Fruit fly (Drosophila melanogaster) whole organism, embryonic: ENCODE data around the gene Z600.
A peak's percentile ranks its signal among the peaks of the same experiment; 100 is the strongest.

ENCODE experiments used
- Adf1 ChIP-seq: fragments of 200-800 bp; sonication (Bioruptor generic); IDR thresholded peaks from 2 replicates; pipeline ENCODE4 v1.3.6; 2022; ENCODE audit warnings: missing biosample characterization, missing genetic modification characterization
- Atf3 ChIP-seq: fragments of 200-800 bp; sonication (Bioruptor generic); optimal IDR thresholded peaks from 3 replicates; lab custom pipeline; 2016; ENCODE audit warnings: missing biosample characterization, missing genetic modification characterization
- BEAF-32 ChIP-seq: fragments of 200-800 bp; sonication (Bioruptor generic); optimal IDR thresholded peaks from 3 replicates; lab custom pipeline; 2017; ENCODE audit warnings: missing biosample characterization, missing genetic modification characterization, mild to moderate bottlenecking, moderate library complexity, missing genetic modification reagents
- CG10274 ChIP-seq: fragments of 200-800 bp; sonication (Bioruptor generic); optimal IDR thresholded peaks from 3 replicates; lab custom pipeline; 2017; ENCODE audit warnings: missing biosample characterization, mild to moderate bottlenecking, missing genetic modification characterization
- CG10654 ChIP-seq: fragments of 200-800 bp; sonication (Bioruptor generic); optimal IDR thresholded peaks from 2 replicates; lab custom pipeline; 2016; ENCODE audit warnings: missing biosample characterization, missing genetic modification characterization
- CG12659 ChIP-seq: fragments of 200-800 bp; sonication (Bioruptor generic); optimal IDR thresholded peaks from 3 replicates; lab custom pipeline; 2017; ENCODE audit warnings: mild to moderate bottlenecking, missing biosample characterization, missing genetic modification reagents, missing genetic modification characterization
- CG14014 ChIP-seq: fragments of 200-800 bp; sonication (Bioruptor generic); IDR thresholded peaks from 2 replicates; pipeline ENCODE4 v1.3.6; 2022; ENCODE audit warnings: missing biosample characterization, missing genetic modification characterization
- CG15479 ChIP-seq: fragments of 200-800 bp; sonication (Bioruptor generic); optimal IDR thresholded peaks from 3 replicates; lab custom pipeline; 2019; ENCODE audit warnings: missing biosample characterization, mild to moderate bottlenecking, missing genetic modification characterization, moderate library complexity
- CG17359 ChIP-seq: fragments of 200-800 bp; sonication (Bioruptor generic); optimal IDR thresholded peaks from 3 replicates; lab custom pipeline; 2018; ENCODE audit warnings: missing biosample characterization, mild to moderate bottlenecking, missing genetic modification characterization, moderate library complexity
- CG17361 ChIP-seq: fragments of 200-800 bp; sonication (Bioruptor generic); IDR thresholded peaks from 3 replicates; pipeline ENCODE4 v1.3.6; 2022; ENCODE audit warnings: missing biosample characterization, missing genetic modification characterization
- CG32532 ChIP-seq: fragments of 200-800 bp; sonication (Bioruptor generic); IDR thresholded peaks from 2 replicates; pipeline ENCODE4 v1.3.6; 2022; ENCODE audit warnings: missing biosample characterization, missing genetic modification characterization
- CG3726 ChIP-seq: fragments of 200-800 bp; sonication (Bioruptor generic); IDR thresholded peaks from 3 replicates; pipeline ENCODE4, ENCODE4 v1.3.6; 2022; ENCODE audit warnings: missing biosample characterization, missing genetic modification characterization
- CG3995 ChIP-seq: fragments of 200-800 bp; sonication (Bioruptor generic); optimal IDR thresholded peaks from 3 replicates; lab custom pipeline; 2016; ENCODE audit warnings: missing biosample characterization, missing genetic modification characterization
- CG42726 ChIP-seq: fragments of 200-800 bp; sonication (Bioruptor generic); IDR thresholded peaks from 2 replicates; pipeline ENCODE4 v1.3.6; 2022; ENCODE audit warnings: missing biosample characterization, missing genetic modification characterization; ENCODE audit not compliant: partially characterized antibody
- CG5953 ChIP-seq: fragments of 200-800 bp; sonication (Bioruptor generic); IDR thresholded peaks from 2 replicates; pipeline ENCODE4 v1.3.6; 2022; ENCODE audit warnings: missing biosample characterization, missing genetic modification characterization
- CG6813 ChIP-seq: fragments of 200-800 bp; sonication (Bioruptor generic); optimal IDR thresholded peaks from 2 replicates; lab custom pipeline; 2017; ENCODE audit warnings: missing biosample characterization, missing genetic modification characterization, mild to moderate bottlenecking, moderate library complexity, missing genetic modification reagents
- CG7745 ChIP-seq: fragments of 200-800 bp; sonication (Bioruptor generic); optimal IDR thresholded peaks from 2 replicates; lab custom pipeline; 2018; ENCODE audit warnings: missing biosample characterization, mild to moderate bottlenecking, missing genetic modification characterization, moderate library complexity
- CG8281 ChIP-seq: fragments of 200-800 bp; sonication (Bioruptor generic); optimal IDR thresholded peaks from 2 replicates; lab custom pipeline; 2018; ENCODE audit warnings: missing biosample characterization, mild to moderate bottlenecking, missing genetic modification characterization, moderate library complexity
- CG8359 ChIP-seq: fragments of 200-800 bp; sonication (Bioruptor generic); optimal IDR thresholded peaks from 2 replicates; lab custom pipeline; 2017; ENCODE audit warnings: missing biosample characterization, mild to moderate bottlenecking, missing genetic modification characterization, borderline replicate concordance
- CG8478 ChIP-seq: fragments of >200 bp; optimal IDR thresholded peaks from 2 replicates; lab custom pipeline; 2018
- CG8765 ChIP-seq: fragments of 200-800 bp; sonication (Bioruptor generic); IDR thresholded peaks from 2 replicates; pipeline ENCODE4 v1.3.6; 2022; ENCODE audit warnings: missing biosample characterization, missing genetic modification characterization
- CG9215 ChIP-seq: fragments of 200-800 bp; sonication (Bioruptor generic); IDR thresholded peaks from 2 replicates; pipeline ENCODE4 v1.3.6; 2022; ENCODE audit warnings: missing biosample characterization, missing genetic modification characterization
- Dad ChIP-seq: fragments of 200-800 bp; sonication (Bioruptor generic); optimal IDR thresholded peaks from 3 replicates; lab custom pipeline; 2016; ENCODE audit warnings: missing biosample characterization, missing genetic modification characterization
- Dek ChIP-seq: fragments of 200-800 bp; sonication (Bioruptor generic); optimal IDR thresholded peaks from 3 replicates; lab custom pipeline; 2019; ENCODE audit warnings: missing biosample characterization, mild to moderate bottlenecking, missing genetic modification characterization, moderate library complexity
- HmgD ChIP-seq: fragments of 200-800 bp; sonication (Bioruptor generic); optimal IDR thresholded peaks from 3 replicates; lab custom pipeline; 2016; ENCODE audit warnings: missing biosample characterization, missing genetic modification characterization
- Jarid2 ChIP-seq: fragments of 200-800 bp; sonication (Bioruptor generic); optimal IDR thresholded peaks from 3 replicates; lab custom pipeline; 2017; ENCODE audit warnings: mild to moderate bottlenecking, missing biosample characterization, missing genetic modification reagents, missing genetic modification characterization
- MBD-R2 ChIP-seq: fragments of 200-800 bp; sonication (Bioruptor generic); IDR thresholded peaks from 2 replicates; pipeline ENCODE4 v1.3.6; 2022; ENCODE audit warnings: missing biosample characterization, missing genetic modification characterization
- Nf-YC ChIP-seq: fragments of 200-800 bp; optimal IDR thresholded peaks from 3 replicates; lab custom pipeline; 2019; ENCODE audit warnings: missing biosample characterization, mild to moderate bottlenecking, missing genetic modification characterization, moderate library complexity
- Spps ChIP-seq: fragments of 200-800 bp; sonication (Bioruptor generic); optimal IDR thresholded peaks from 2 replicates; lab custom pipeline; 2018; ENCODE audit warnings: missing biosample characterization, mild to moderate bottlenecking, missing genetic modification characterization
- Trl ChIP-seq, 3 experiments: fragments of >200 bp in 2 of 3; fragments of 200-800 bp in 1 of 3; sonication (Bioruptor generic) in 1 of 3; optimal IDR thresholded peaks; 2 replicates in 1 of 3; 3 replicates in 2 of 3; lab custom pipeline; 2016 to 2017; ENCODE audit warnings: missing biosample characterization in 1 of 3, missing genetic modification characterization in 1 of 3
- cas ChIP-seq: fragments of 200-800 bp; sonication (Bioruptor generic); IDR thresholded peaks from 2 replicates; pipeline ENCODE4 v1.3.6; 2022; ENCODE audit warnings: missing biosample characterization, missing genetic modification characterization
- caup ChIP-seq: fragments of 200-800 bp; sonication (Bioruptor generic); optimal IDR thresholded peaks from 3 replicates; lab custom pipeline; 2017; ENCODE audit warnings: missing biosample characterization, mild to moderate bottlenecking, missing genetic modification characterization, moderate library complexity; ENCODE audit not compliant: severe bottlenecking
- chm ChIP-seq: fragments of 200-800 bp; sonication (Bioruptor generic); IDR thresholded peaks from 2 replicates; pipeline ENCODE4 v1.3.6; 2022; ENCODE audit warnings: missing biosample characterization, missing genetic modification characterization
- danr ChIP-seq: fragments of 200-800 bp; sonication (Bioruptor generic); IDR thresholded peaks from 2 replicates; pipeline ENCODE4 v1.3.6; 2022; ENCODE audit warnings: missing biosample characterization, missing genetic modification characterization
- fru ChIP-seq: fragments of >200 bp; optimal IDR thresholded peaks from 2 replicates; lab custom pipeline; 2017
- ind ChIP-seq: fragments of 200-800 bp; sonication (Bioruptor generic); optimal IDR thresholded peaks from 3 replicates; lab custom pipeline; 2016; ENCODE audit warnings: missing biosample characterization, missing genetic modification characterization
- lilli ChIP-seq: fragments of 200-800 bp; sonication (Bioruptor generic); optimal IDR thresholded peaks from 3 replicates; lab custom pipeline; 2016; ENCODE audit warnings: missing biosample characterization, missing genetic modification characterization
- mirr ChIP-seq: fragments of 200-800 bp; sonication (Bioruptor generic); optimal IDR thresholded peaks from 3 replicates; lab custom pipeline; 2018; ENCODE audit warnings: missing biosample characterization, mild to moderate bottlenecking, missing genetic modification characterization
- odd ChIP-seq: fragments of 200-800 bp; sonication (Bioruptor generic); optimal IDR thresholded peaks from 2 replicates; lab custom pipeline; 2017; ENCODE audit warnings: missing biosample characterization, mild to moderate bottlenecking, missing genetic modification characterization
- p53 ChIP-seq: fragments of 200-800 bp; sonication (Bioruptor generic); optimal IDR thresholded peaks from 2 replicates; lab custom pipeline; 2016; ENCODE audit warnings: missing biosample characterization, missing genetic modification characterization
- run ChIP-seq: fragments of 200-800 bp; sonication (Bioruptor generic); optimal IDR thresholded peaks from 3 replicates; lab custom pipeline; 2018; ENCODE audit warnings: missing biosample characterization, mild to moderate bottlenecking, missing genetic modification characterization
- scrt ChIP-seq: fragments of 200-800 bp; sonication (Bioruptor generic); optimal IDR thresholded peaks from 2 replicates; lab custom pipeline; 2018; ENCODE audit warnings: missing biosample characterization, mild to moderate bottlenecking, missing genetic modification characterization, moderate library complexity
- sens ChIP-seq: fragments of 200-800 bp; sonication (Bioruptor generic); peaks from one replicate; lab custom pipeline; 2016; ENCODE audit warnings: missing biosample characterization, missing genetic modification characterization
- sim ChIP-seq: fragments of 200-800 bp; sonication (Bioruptor generic); IDR thresholded peaks from 2 replicates; pipeline ENCODE4 v1.3.6; 2022; ENCODE audit warnings: missing biosample characterization, missing genetic modification characterization
- tgo ChIP-seq: fragments of 200-800 bp; sonication (Bioruptor generic); IDR thresholded peaks from 3 replicates; pipeline ENCODE4 v1.3.6; 2022; ENCODE audit warnings: missing biosample characterization, missing genetic modification characterization
- tio ChIP-seq: fragments of 200-800 bp; sonication (Bioruptor generic); optimal IDR thresholded peaks from 2 replicates; lab custom pipeline; 2017; ENCODE audit warnings: missing biosample characterization, missing genetic modification characterization, inconsistent platforms
- tll ChIP-seq, 2 experiments: fragments of 200-800 bp in 1 of 2; fragments of >200 bp in 1 of 2; sonication (Bioruptor generic) in 1 of 2; optimal IDR thresholded peaks; 2 replicates each; lab custom pipeline; 2017 to 2019; ENCODE audit warnings: missing biosample characterization in 2 of 2, missing genetic modification characterization in 2 of 2, mild to moderate bottlenecking in 1 of 2, moderate library complexity in 1 of 2
- vvl ChIP-seq: fragments of 200-800 bp; sonication (Bioruptor generic); IDR thresholded peaks from 2 replicates; pipeline ENCODE4 v1.3.6; 2022; ENCODE audit warnings: missing biosample characterization, missing genetic modification characterization
- wor ChIP-seq: fragments of 200-800 bp; sonication (Bioruptor generic); IDR thresholded peaks from 2 replicates; pipeline ENCODE4 v1.3.6; 2022; ENCODE audit warnings: missing biosample characterization, missing genetic modification characterization
- yki ChIP-seq: fragments of >200 bp; optimal IDR thresholded peaks from 3 replicates; lab custom pipeline; 2018

The Z600 gene

DNA sequence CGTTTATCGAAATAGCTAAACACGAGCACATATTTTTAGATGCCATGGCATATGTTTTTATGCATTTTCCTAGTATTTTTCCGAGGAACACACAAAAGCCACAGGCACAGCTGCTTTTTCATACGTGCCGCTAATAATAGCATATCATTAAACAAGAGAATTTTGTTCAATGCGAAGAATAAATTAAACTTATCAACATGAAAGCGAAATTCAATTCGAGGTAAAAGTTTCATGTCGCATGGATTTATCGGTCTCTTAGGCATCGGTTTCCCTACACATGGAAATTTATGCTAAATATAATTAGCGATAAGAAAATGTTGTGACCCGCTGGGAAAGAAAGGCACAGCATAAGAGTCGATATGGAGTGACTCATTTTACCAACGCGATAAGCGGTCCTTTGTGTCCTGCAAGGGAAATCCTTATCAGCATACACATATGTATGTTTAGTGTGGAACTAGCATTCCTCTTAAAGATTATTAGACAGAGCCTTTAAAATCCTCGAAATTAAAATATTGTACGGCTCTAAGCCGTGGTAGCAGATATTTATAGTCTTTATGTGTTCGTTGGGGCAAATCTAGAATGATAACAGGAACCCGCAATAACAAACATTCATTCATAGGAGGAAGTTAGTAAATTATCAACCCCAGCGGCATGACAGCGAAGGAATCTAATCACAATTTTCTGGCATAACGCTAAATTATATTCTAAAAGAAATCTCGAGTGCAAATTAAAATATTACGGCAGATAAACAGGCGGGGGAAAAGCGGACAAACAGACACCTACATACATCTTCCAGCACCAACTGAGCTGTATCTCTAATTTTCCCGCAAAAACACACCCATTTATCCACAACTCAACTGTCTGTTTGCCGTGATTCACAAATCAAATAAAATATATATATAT, 22.8 kb downstream of the Z600 start, which contains the start of gene CG43248 (continued):
- TF ChIP-seq CG17361 (no peak), CG10274 (GFP tag; lab: Kevin White, UChicago) (peak; percentile 61), scrt (GFP tag; lab: Kevin White, UChicago) (no peak), cas (GFP tag; lab: Robert Waterston, UW) (no peak), caup (GFP tag; lab: Kevin White, UChicago) (no peak), p53 (GFP tag; lab: Kevin White, UChicago) (no peak), CG17359 (tag; lab: Kevin White, UChicago) (no peak), CG8478 (lab: Kevin White, UChicago) (no peak), ind (GFP tag; lab: Kevin White, UChicago) (no peak), fru (no peak), CG15479 (GFP tag; lab: Kevin White, UChicago) (peak; percentile 42), Dek (no peak), Jarid2 (GFP tag; lab: Kevin White, UChicago) (no peak), Atf3 (GFP tag; lab: Kevin White, UChicago) (no peak), CG7745 (peak; percentile 54), CG3995 (GFP tag; lab: Kevin White, UChicago) (no peak), Dad (GFP tag; lab: Kevin White, UChicago) (no peak), BEAF-32 (no peak), CG32532 (no peak), tll (GFP tag; optimal IDR thresholded peaks at IDR 0.05; lab: Kevin White, UChicago) (no peak), yki (lab: Kevin White, UChicago) (no peak), chm (no peak), vvl (GFP tag; lab: Robert Waterston, UW) (peak; percentile 32; the same call in 1 of the 2 replicates), sens (peak; percentile 77), Trl (optimal IDR thresholded peaks at IDR 0.05; lab: Kevin White, UChicago) (no peak), Trl (GFP tag; optimal IDR thresholded peaks at IDR 0.05; lab: Kevin White, UChicago) (no peak), HmgD (no peak), CG8359 (GFP tag; lab: Kevin White, UChicago) (no peak), sim (no peak), CG8281 (no peak), MBD-R2 (no peak), CG10654 (GFP tag; lab: Kevin White, UChicago) (no peak), CG14014 (GFP tag; lab: Robert Waterston, UW) (no peak), CG6813 (GFP tag; lab: Kevin White, UChicago) (no peak), run (tag; lab: Kevin White, UChicago) (no peak), odd (no peak), Adf1 (GFP tag; lab: Robert Waterston, UW) (no peak), Nf-YC (tag; lab: Kevin White, UChicago) (no peak), CG5953 (GFP tag; lab: Robert Waterston, UW) (no peak), mirr (no peak), CG8765 (GFP tag; lab: Robert Waterston, UW) (no peak), Spps (tag; lab: Kevin White, UChicago) (no peak), CG42726 (GFP tag; lab: Robert Waterston, UW) (no peak), CG12659 (no peak), lilli (GFP tag; lab: Kevin White, UChicago) (no peak), tgo (GFP tag; lab: Robert Waterston, UW) (no peak), tio (GFP tag; lab: Kevin White, UChicago) (no peak), CG9215 (no peak), CG3726 (GFP tag; lab: Robert Waterston, UW) (no peak), danr (GFP tag; lab: Robert Waterston, UW) (no peak), wor (no peak)
